Fruit fly (Drosophila melanogaster): ENCODE results near the gene Ranbp21.

Ranbp21 gene

dm6 chrX:19622924-19623323 is 29.1 kb downstream of the Ranbp21 start, which contains the start of the genes Naa20A and MKP-4 (continued):
- TF ChIP-seq CG4617 (GFP tag; optimal IDR thresholded peaks at IDR 0.05; ENCODE audit: borderline replicate concordance): peak; percentile 52
- no peak for TF ChIP-seq abd-A (tag; optimal IDR thresholded peaks at IDR 0.05)
- peak; percentile 38 for TF ChIP-seq her (GFP tag; optimal IDR thresholded peaks at IDR 0.05)
- TF ChIP-seq mam (GFP tag; optimal IDR thresholded peaks at IDR 0.05): no peak
- peak; percentile 49 for TF ChIP-seq Ets97D (GFP tag; optimal IDR thresholded peaks at IDR 0.05)
- no peak for TF ChIP-seq CG13296 (GFP tag; optimal IDR thresholded peaks at IDR 0.05)
- peak; percentile 62 for TF ChIP-seq gfzf (GFP tag; optimal IDR thresholded peaks at IDR 0.05)
- peak; percentile 16 for TF ChIP-seq CG14710 (tag; optimal IDR thresholded peaks at IDR 0.05)
- TF ChIP-seq mirr (GFP tag; optimal IDR thresholded peaks at IDR 0.05): no peak
- no peak for TF ChIP-seq H15 (GFP tag; IDR thresholded peaks at IDR 0.05)
- TF ChIP-seq Scr (GFP tag; IDR thresholded peaks at IDR 0.05; ENCODE audit: partially characterized antibody): peak; percentile 73
- peak; percentile 55; the same call in 1 of the 2 replicates for TF ChIP-seq inv (GFP tag; IDR thresholded peaks at IDR 0.05; ENCODE audit: partially characterized antibody)
- TF ChIP-seq Bgb (GFP tag; IDR thresholded peaks at IDR 0.05; ENCODE audit: partially characterized antibody): peak; percentile 77; the same call in 1 of the 2 replicates
- no peak for TF ChIP-seq CG7786 (GFP tag; optimal IDR thresholded peaks at IDR 0.05)
- no peak for TF ChIP-seq dysf (GFP tag; IDR thresholded peaks at IDR 0.05)
- no peak for TF ChIP-seq CG4730 (GFP tag; IDR thresholded peaks at IDR 0.05)
- TF ChIP-seq nom (GFP tag; optimal IDR thresholded peaks at IDR 0.05): no peak
- TF ChIP-seq CG13624 (GFP tag; optimal IDR thresholded peaks at IDR 0.05): peak; percentile 31
- TF ChIP-seq kah (GFP tag; optimal IDR thresholded peaks at IDR 0.05): no peak
- 0 out of 2 replicates have a peak, but pooled peaks have one; percentile 14 for TF ChIP-seq NFAT (GFP tag; IDR thresholded peaks at IDR 0.05)
- TF ChIP-seq tna (GFP tag; IDR thresholded peaks at IDR 0.05; ENCODE audit: partially characterized antibody): peak; percentile 60
- TF ChIP-seq Rfx (GFP tag; IDR thresholded peaks at IDR 0.05): no peak
- no peak for TF ChIP-seq schlank (tag; optimal IDR thresholded peaks at IDR 0.05)
- TF ChIP-seq CG14441 (GFP tag; IDR thresholded peaks at IDR 0.05): no peak

dm6 chrX:19621145-19621544 is 30.9 kb downstream of the Ranbp21 start, which contains the start of gene CG14221:
Gene CG14221 (minus strand): TSS chrX:19621245.
- no peak for TF ChIP-seq pita (GFP tag; optimal IDR thresholded peaks at IDR 0.05)
- TF ChIP-seq MBD-R2 (GFP tag; IDR thresholded peaks at IDR 0.05): no peak
- TF ChIP-seq zfh1 (GFP tag; IDR thresholded peaks at IDR 0.05): no peak
- TF ChIP-seq slbo (GFP tag; IDR thresholded peaks at IDR 0.05): no peak

- TF ChIP-seq NFAT (GFP tag; IDR thresholded peaks at IDR 0.05) (no peak), CG4424 (GFP tag; optimal IDR thresholded peaks at IDR 0.05) (no peak), esg (GFP tag; conservative IDR thresholded peaks at IDR 0.05) (no peak), Adf1 (GFP tag; IDR thresholded peaks at IDR 0.05) (no peak), sna (GFP tag; IDR thresholded peaks at IDR 0.05; ENCODE audit: partially characterized antibody) (0 out of 2 replicates have a peak, but pooled peaks have one; percentile 46), dan (GFP tag; IDR thresholded peaks at IDR 0.05) (no peak), br (optimal IDR thresholded peaks at IDR 0.05) (no peak), E2f2 (GFP tag; IDR thresholded peaks at IDR 0.05) (peak; percentile 84), CG6689 (GFP tag; IDR thresholded peaks at IDR 0.05) (no peak), Nf-YA (GFP tag; IDR thresholded peaks at IDR 0.05) (no peak), CG1233 (GFP tag; optimal IDR thresholded peaks at IDR 0.05) (no peak), HmgZ (tag; optimal IDR thresholded peaks at IDR 0.05) (no peak), zen2 (GFP tag; IDR thresholded peaks at IDR 0.05; ENCODE audit: partially characterized antibody) (peak; percentile 45; the same call in 2 of the 3 replicates), Bgb (GFP tag; IDR thresholded peaks at IDR 0.05; ENCODE audit: partially characterized antibody) (peak; percentile 47), kay (GFP tag; optimal IDR thresholded peaks at IDR 0.05) (no peak), GATAe (GFP tag; conservative IDR thresholded peaks at IDR 0.05) (no peak), Ravus (GFP tag; IDR thresholded peaks at IDR 0.05) (no peak), CG3065 (GFP tag; optimal IDR thresholded peaks at IDR 0.05) (no peak), ato (GFP tag; IDR thresholded peaks at IDR 0.05; ENCODE audit: partially characterized antibody) (peak; percentile 21; the same call in 1 of the 2 replicates), her (GFP tag; optimal IDR thresholded peaks at IDR 0.05) (no peak), tna (GFP tag; IDR thresholded peaks at IDR 0.05; ENCODE audit: partially characterized antibody) (peak; percentile 68), E2f1 (GFP tag; IDR thresholded peaks at IDR 0.05) (no peak), Dref (GFP tag; IDR thresholded peaks at IDR 0.05) (peak; percentile 71), CG14014 (GFP tag; IDR thresholded peaks at IDR 0.05) (no peak), Ets65A (GFP tag) (no peak)
These were observed 33.8 kb downstream of the Ranbp21 start, which contains the start of the genes Pstk and Tim9b for dm6 chrX:19618183-19618740. Gene Pstk (minus strand): TSS chrX:19618537. Gene Tim9b (minus strand): TSS chrX:19618537.

Measured in whole organism, embryonic.